Worm (Caenorhabditis elegans) whole organism, L3 larva: ENCODE data around the gene aex-2.

Experiments used
- ceh-28 ChIP-seq: fragments of 150-350 bp; optimal IDR thresholded peaks from 2 replicates; lab custom pipeline; 2014; ENCODE audit warnings: missing biosample characterization, missing genetic modification reagents, missing genetic modification characterization
- ceh-82 ChIP-seq: fragments of 150-350 bp; optimal IDR thresholded peaks from 2 replicates; lab custom pipeline; 2014; ENCODE audit warnings: missing biosample characterization, missing genetic modification characterization
- egl-27 ChIP-seq: sonication (generic microtip); optimal IDR thresholded peaks from 4 replicates; lab custom pipeline; 2017; ENCODE audit warnings: missing biosample characterization, missing genetic modification reagents, missing genetic modification characterization
- jun-1 ChIP-seq: fragments of 150-350 bp; optimal IDR thresholded peaks from 2 replicates; lab custom pipeline; 2014; ENCODE audit warnings: missing biosample characterization, missing genetic modification reagents, missing genetic modification characterization
- mdl-1 ChIP-seq: fragments of 150-350 bp; optimal IDR thresholded peaks from 2 replicates; lab custom pipeline; 2014; ENCODE audit warnings: missing biosample characterization, missing genetic modification characterization
- nfya-1 ChIP-seq: sonication (generic microtip); optimal IDR thresholded peaks from 2 replicates; lab custom pipeline; 2017; ENCODE audit warnings: missing genetic modification characterization, mild to moderate bottlenecking, missing compliant biosample characterization, antibody characterized with exemption, moderate library complexity; ENCODE audit not compliant: insufficient read depth
- nhr-12 ChIP-seq: fragments of 150-350 bp; optimal IDR thresholded peaks from 2 replicates; lab custom pipeline; 2014; ENCODE audit warnings: missing biosample characterization, missing genetic modification characterization
- nhr-23 ChIP-seq: fragments of 150-350 bp; optimal IDR thresholded peaks from 2 replicates; lab custom pipeline; 2014; ENCODE audit warnings: missing biosample characterization, missing genetic modification reagents, missing genetic modification characterization
- sea-2 ChIP-seq: fragments of 150-350 bp; sonication (generic microtip); optimal IDR thresholded peaks from 4 replicates; lab custom pipeline; 2014; ENCODE audit warnings: missing biosample characterization, missing genetic modification reagents, missing genetic modification characterization
- skn-1 ChIP-seq: fragments of 150-350 bp; optimal IDR thresholded peaks from 2 replicates; lab custom pipeline; 2014; ENCODE audit warnings: missing biosample characterization, missing genetic modification characterization
- unc-39 ChIP-seq: sonication (generic microtip); optimal IDR thresholded peaks from 4 replicates; lab custom pipeline; 2017; ENCODE audit warnings: missing biosample characterization, missing genetic modification characterization
- ztf-11 ChIP-seq: fragments of 150-350 bp; optimal IDR thresholded peaks from 2 replicates; lab custom pipeline; 2014; ENCODE audit warnings: missing biosample characterization, missing genetic modification characterization

DNA sequence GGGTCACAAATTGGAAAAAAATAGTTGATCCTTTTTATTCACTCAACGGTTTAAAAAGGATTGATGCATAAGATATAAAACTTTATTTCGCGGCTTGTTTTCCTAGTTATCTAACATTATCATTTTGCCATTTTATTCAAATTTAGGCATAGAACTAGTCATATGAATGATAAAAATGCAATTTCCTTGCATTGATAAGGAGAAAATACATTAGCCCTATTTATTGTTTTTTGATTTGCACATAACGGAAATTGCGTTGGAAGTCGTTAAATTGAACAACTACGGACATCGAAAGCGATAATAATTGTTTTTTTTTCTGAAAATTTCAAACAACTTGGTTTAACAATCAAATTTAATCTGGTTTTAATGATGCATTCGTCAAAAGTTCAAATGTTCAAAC lies 34.3 kb upstream of the aex-2 start:
- TF ChIP-seq egl-27 (tag; lab: Kevin White, UChicago): no peak
- no peak for TF ChIP-seq ceh-82
- no peak for TF ChIP-seq ztf-11
- TF ChIP-seq skn-1 (tag; lab: Kevin White, UChicago): no peak
- TF ChIP-seq jun-1 (tag; lab: Kevin White, UChicago): no peak
- TF ChIP-seq unc-39: no peak
- TF ChIP-seq nhr-12 (tag; lab: Kevin White, UChicago): no peak
- no peak for TF ChIP-seq nhr-23 (tag; lab: Kevin White, UChicago)
- no peak for TF ChIP-seq mdl-1 (tag; lab: Kevin White, UChicago)
- no peak for TF ChIP-seq nfya-1 (tag; lab: Kevin White, UChicago)
- no peak for TF ChIP-seq sea-2 (GFP tag; lab: Kevin White, UChicago)
- no peak for TF ChIP-seq ceh-28 (tag; lab: Kevin White, UChicago)
